Fruit fly (Drosophila melanogaster): ENCODE measurements around the gene fabp.
A peak's percentile ranks its signal among the peaks of the same experiment; 100 is the strongest.

fabp gene

DNA sequence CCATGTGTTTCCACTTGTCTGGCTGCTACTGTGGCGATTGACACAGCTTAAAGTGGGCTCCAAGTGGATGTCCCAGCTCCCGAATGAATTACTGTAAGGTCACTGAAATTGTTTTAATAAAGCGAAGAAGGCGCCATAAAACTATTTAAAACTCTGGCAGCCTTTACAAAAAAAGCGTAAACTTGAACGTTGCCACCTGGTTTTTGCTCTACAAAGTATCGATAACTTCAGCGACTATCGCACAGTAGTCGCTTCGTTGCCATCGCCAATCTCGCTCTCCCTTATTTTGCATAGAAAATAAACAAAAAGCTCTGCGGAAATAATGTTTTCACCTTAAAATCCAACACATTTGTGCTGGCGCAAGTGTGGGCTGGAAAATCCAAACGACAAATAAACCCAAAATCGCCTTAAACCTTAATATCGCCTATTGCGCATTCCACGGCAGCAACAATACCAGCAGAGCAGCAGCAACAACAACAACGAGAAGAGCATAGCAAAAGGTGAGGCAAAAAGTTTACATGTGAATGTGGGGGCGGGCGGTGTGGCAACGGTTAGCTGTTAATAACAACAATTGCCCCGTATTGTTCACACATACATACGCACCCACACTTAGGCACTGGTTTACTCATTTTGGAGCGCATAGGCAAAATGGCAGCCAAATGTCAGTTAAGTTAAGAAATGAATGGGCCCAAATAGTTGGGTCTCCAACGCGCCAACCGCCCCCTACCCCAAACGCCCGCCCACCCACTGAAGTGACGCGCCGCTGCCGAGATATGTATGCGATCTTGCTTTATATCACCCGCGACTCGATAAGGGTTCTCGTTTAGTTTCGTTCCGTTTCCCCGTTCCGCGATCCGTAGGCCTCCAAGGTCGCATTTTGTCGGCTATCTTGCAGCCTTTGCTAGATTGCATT lies 14.7 kb upstream of the fabp start, which contains the start of gene wkd (continued):
- TF ChIP-seq Nf-YC (tag; optimal IDR thresholded peaks at IDR 0.05) (no peak), btn (GFP tag; optimal IDR thresholded peaks at IDR 0.05) (no peak), CG18262 (tag; optimal IDR thresholded peaks at IDR 0.05) (no peak), CG6272 (GFP tag; IDR thresholded peaks at IDR 0.05) (no peak), CG7372 (GFP tag; IDR thresholded peaks at IDR 0.05) (no peak), CG9817 (tag; optimal IDR thresholded peaks at IDR 0.05) (no peak), tgo (GFP tag; IDR thresholded peaks at IDR 0.05) (no peak), ttk (GFP tag; IDR thresholded peaks at IDR 0.05) (no peak), sens (GFP tag) (no peak), stwl (tag; optimal IDR thresholded peaks at IDR 0.05) (peak; percentile 88), NK7.1 (GFP tag; optimal IDR thresholded peaks at IDR 0.05) (no peak), ATbp (GFP tag; optimal IDR thresholded peaks at IDR 0.05) (no peak), CG3726 (GFP tag; IDR thresholded peaks at IDR 0.05) (no peak), org-1 (GFP tag; optimal IDR thresholded peaks at IDR 0.05) (no peak), CG2712 (tag; optimal IDR thresholded peaks at IDR 0.05) (no peak), CG17802 (tag; optimal IDR thresholded peaks at IDR 0.05) (no peak), CG15479 (GFP tag; optimal IDR thresholded peaks at IDR 0.05) (no peak), chm (GFP tag; IDR thresholded peaks at IDR 0.05) (no peak), Hmr (GFP tag; optimal IDR thresholded peaks at IDR 0.05) (peak; percentile 13), mirr (GFP tag; optimal IDR thresholded peaks at IDR 0.05) (peak; percentile 4), CG6813 (GFP tag; optimal IDR thresholded peaks at IDR 0.05) (no peak), CG18476 (GFP tag; optimal IDR thresholded peaks at IDR 0.05) (no peak), fd3F (GFP tag; optimal IDR thresholded peaks at IDR 0.05) (no peak), CG33213 (GFP tag; optimal IDR thresholded peaks at IDR 0.05) (peak; percentile 67), tio (GFP tag; optimal IDR thresholded peaks at IDR 0.05) (no peak), lilli (GFP tag; optimal IDR thresholded peaks at IDR 0.05) (no peak), CG1602 (GFP tag; optimal IDR thresholded peaks at IDR 0.05) (no peak), mam (GFP tag; optimal IDR thresholded peaks at IDR 0.05) (peak; percentile 13), CG10147 (GFP tag; optimal IDR thresholded peaks at IDR 0.05) (no peak), CG8290 (GFP tag; optimal IDR thresholded peaks at IDR 0.05) (no peak), CG8290 (tag; optimal IDR thresholded peaks at IDR 0.05) (no peak), Camta (GFP tag; optimal IDR thresholded peaks at IDR 0.05) (no peak), Ssrp (tag; optimal IDR thresholded peaks at IDR 0.05) (no peak), fru (optimal IDR thresholded peaks at IDR 0.05) (no peak), gfzf (GFP tag; optimal IDR thresholded peaks at IDR 0.05) (peak; percentile 25), D (optimal IDR thresholded peaks at IDR 0.05) (no peak), D (GFP tag; optimal IDR thresholded peaks at IDR 0.05) (no peak), br (optimal IDR thresholded peaks at IDR 0.05) (no peak), CG13424 (tag; optimal IDR thresholded peaks at IDR 0.05) (no peak), sug (tag; optimal IDR thresholded peaks at IDR 0.05) (peak; percentile 55), CG6654 (GFP tag; optimal IDR thresholded peaks at IDR 0.05) (no peak), NFAT (GFP tag; IDR thresholded peaks at IDR 0.05) (no peak), CG13775 (GFP tag; optimal IDR thresholded peaks at IDR 0.05) (no peak), Doc3 (GFP tag; IDR thresholded peaks at IDR 0.05; ENCODE audit: partially characterized antibody) (peak; percentile 86), Hr39 (optimal IDR thresholded peaks at IDR 0.05) (no peak), kah (GFP tag; optimal IDR thresholded peaks at IDR 0.05) (no peak), CG17328 (GFP tag; IDR thresholded peaks at IDR 0.05) (no peak), CG14014 (GFP tag; IDR thresholded peaks at IDR 0.05) (no peak), maf-S (GFP tag; optimal IDR thresholded peaks at IDR 0.05) (no peak), ara (GFP tag; IDR thresholded peaks at IDR 0.05) (no peak), oc (tag; optimal IDR thresholded peaks at IDR 0.05) (no peak), CG2889 (GFP tag; IDR thresholded peaks at IDR 0.05) (no peak)
